Worm (Caenorhabditis elegans) whole organism, L1 larva: Measurements from ENCODE around the gene hsp-60.

ENCODE experiments used
- C04F5.9 ChIP-seq: sonication (generic microtip); optimal IDR thresholded peaks from 2 replicates; lab custom pipeline; 2016; ENCODE audit warnings: missing genetic modification characterization, missing compliant biosample characterization
- C16A3.4 ChIP-seq: fragments of 150-350 bp; optimal IDR thresholded peaks from 2 replicates; lab custom pipeline; 2014; ENCODE audit warnings: missing biosample characterization, missing genetic modification characterization
- Y116A8C.19 ChIP-seq: sonication (generic microtip); optimal IDR thresholded peaks from 2 replicates; lab custom pipeline; 2016; ENCODE audit warnings: missing compliant biosample characterization, missing genetic modification characterization, borderline replicate concordance
- aha-1 ChIP-seq: fragments of 150-350 bp; optimal IDR thresholded peaks from 2 replicates; lab custom pipeline; 2014; ENCODE audit warnings: missing biosample characterization, missing genetic modification characterization
- alr-1 ChIP-seq: fragments of 200-800 bp; sonication (Bioruptor generic); optimal IDR thresholded peaks from 2 replicates; lab custom pipeline; 2018; ENCODE audit warnings: borderline replicate concordance, mild to moderate bottlenecking, missing genetic modification characterization, missing compliant biosample characterization
- ama-1 ChIP-seq: fragments of 150-350 bp; optimal IDR thresholded peaks from 2 replicates; lab custom pipeline; 2014
- blmp-1 ChIP-seq: fragments of 150-350 bp; optimal IDR thresholded peaks from 2 replicates; lab custom pipeline; 2014; ENCODE audit warnings: missing biosample characterization, missing genetic modification characterization
- ceh-8 ChIP-seq: fragments of 200-800 bp; sonication (Bioruptor generic); optimal IDR thresholded peaks from 2 replicates; lab custom pipeline; 2018; ENCODE audit warnings: mild to moderate bottlenecking, missing genetic modification characterization, moderate library complexity, missing compliant biosample characterization
- ceh-88 ChIP-seq: fragments of 200-800 bp; sonication (Bioruptor generic); IDR thresholded peaks from 2 replicates; pipeline ENCODE4 v1.3.6; 2022; ENCODE audit warnings: missing genetic modification characterization, missing compliant biosample characterization
- ceh-90 ChIP-seq: sonication (generic microtip); optimal IDR thresholded peaks from 2 replicates; lab custom pipeline; 2016; ENCODE audit warnings: missing genetic modification characterization, missing compliant biosample characterization
- dsc-1 ChIP-seq: sonication (generic microtip); optimal IDR thresholded peaks from 2 replicates; lab custom pipeline; 2016; ENCODE audit warnings: mild to moderate bottlenecking, missing genetic modification characterization, missing compliant biosample characterization
- efl-1 ChIP-seq, 4 experiments: fragments of 150-350 bp; optimal IDR thresholded peaks in 3 of 4; peaks in 1 of 4; 1 replicate in 1 of 4; 2 replicates in 3 of 4; lab custom pipeline; 2014; ENCODE audit warnings: missing biosample characterization in 2 of 4, missing genetic modification characterization in 2 of 4, missing genetic modification reagents in 2 of 4
- elt-2 ChIP-seq: sonication (generic microtip); optimal IDR thresholded peaks from 2 replicates; lab custom pipeline; 2016; ENCODE audit warnings: missing genetic modification characterization, mild to moderate bottlenecking, inconsistent platforms, missing compliant biosample characterization, missing genetic modification reagents
- elt-3 ChIP-seq, 6 experiments: fragments of 150-350 bp in 1 of 6; sonication (generic microtip); optimal IDR thresholded peaks; 2 replicates each; lab custom pipeline; 2017 to 2018; ENCODE audit warnings: missing biosample characterization in 6 of 6, missing genetic modification characterization in 6 of 6, inconsistent platforms in 1 of 6
- ets-5 ChIP-seq: fragments of 200-800 bp; sonication (Bioruptor generic); IDR thresholded peaks from 2 replicates; pipeline ENCODE4 v1.3.6; 2022; ENCODE audit warnings: missing genetic modification characterization, missing compliant biosample characterization
- fkh-8 ChIP-seq: sonication (generic microtip); optimal IDR thresholded peaks from 2 replicates; lab custom pipeline; 2016; ENCODE audit warnings: mild to moderate bottlenecking, missing genetic modification characterization, missing compliant biosample characterization
- hlh-17 ChIP-seq: fragments of 200-800 bp; sonication (Bioruptor generic); optimal IDR thresholded peaks from 2 replicates; lab custom pipeline; 2018; ENCODE audit warnings: missing genetic modification characterization, mild to moderate bottlenecking, missing compliant biosample characterization, moderate library complexity, borderline replicate concordance
- hpl-2 ChIP-seq: fragments of 150-350 bp; optimal IDR thresholded peaks from 2 replicates; lab custom pipeline; 2014; ENCODE audit warnings: missing biosample characterization, missing genetic modification reagents, missing genetic modification characterization
- lin-14 ChIP-seq: fragments of 200-800 bp; sonication (Bioruptor generic); optimal IDR thresholded peaks from 2 replicates; lab custom pipeline; 2018; ENCODE audit warnings: mild to moderate bottlenecking, missing genetic modification characterization, moderate library complexity, missing compliant biosample characterization
- lir-3 ChIP-seq: sonication (generic microtip); optimal IDR thresholded peaks from 2 replicates; lab custom pipeline; 2016; ENCODE audit warnings: mild to moderate bottlenecking, missing genetic modification characterization, moderate library complexity, missing compliant biosample characterization; ENCODE audit not compliant: poor library complexity
- lsy-2 ChIP-seq, 2 experiments: fragments of 150-350 bp; optimal IDR thresholded peaks; 2 replicates each; lab custom pipeline; 2014; ENCODE audit warnings: missing biosample characterization in 2 of 2, missing genetic modification characterization in 2 of 2
- mab-9 ChIP-seq: fragments of 200-800 bp; sonication (Bioruptor generic); IDR thresholded peaks from 2 replicates; pipeline ENCODE4 v1.3.6; 2022; ENCODE audit warnings: missing genetic modification reagents, missing genetic modification characterization, missing compliant biosample characterization
- mep-1 ChIP-seq: fragments of 150-350 bp; optimal IDR thresholded peaks from 2 replicates; lab custom pipeline; 2014; ENCODE audit warnings: missing biosample characterization, missing genetic modification characterization
- nhr-11 ChIP-seq: fragments of 150-350 bp; optimal IDR thresholded peaks from 2 replicates; lab custom pipeline; 2014; ENCODE audit warnings: missing biosample characterization, missing genetic modification characterization
- nhr-77 ChIP-seq: fragments of 150-350 bp; optimal IDR thresholded peaks from 2 replicates; lab custom pipeline; 2014; ENCODE audit warnings: missing biosample characterization, missing genetic modification characterization
- nhr-84 ChIP-seq: sonication (generic microtip); optimal IDR thresholded peaks from 2 replicates; lab custom pipeline; 2017; ENCODE audit warnings: missing biosample characterization, missing genetic modification characterization
- nhr-90 ChIP-seq: sonication (generic microtip); optimal IDR thresholded peaks from 2 replicates; lab custom pipeline; 2016; ENCODE audit warnings: mild to moderate bottlenecking, missing genetic modification characterization, missing compliant biosample characterization; ENCODE audit not compliant: poor library complexity
- pag-3 ChIP-seq: sonication (generic microtip); optimal IDR thresholded peaks from 2 replicates; lab custom pipeline; 2017; ENCODE audit warnings: missing genetic modification characterization, mild to moderate bottlenecking, missing compliant biosample characterization, antibody characterized with exemption, borderline replicate concordance; ENCODE audit not compliant: insufficient read depth
- pax-3 ChIP-seq: fragments of 200-800 bp; sonication (Bioruptor generic); optimal IDR thresholded peaks from 2 replicates; lab custom pipeline; 2018; ENCODE audit warnings: mild to moderate bottlenecking, missing genetic modification characterization, moderate library complexity, missing compliant biosample characterization
- rnt-1 ChIP-seq: sonication (generic microtip); optimal IDR thresholded peaks from 2 replicates; lab custom pipeline; 2016; ENCODE audit warnings: mild to moderate bottlenecking, missing genetic modification characterization, moderate library complexity, missing compliant biosample characterization
- skn-1 ChIP-seq: fragments of 150-350 bp; optimal IDR thresholded peaks from 2 replicates; lab custom pipeline; 2014; ENCODE audit warnings: missing biosample characterization, missing genetic modification characterization
- snpc-4 ChIP-seq: fragments of 150-350 bp; optimal IDR thresholded peaks from 2 replicates; lab custom pipeline; 2014; ENCODE audit warnings: missing biosample characterization, missing genetic modification characterization
- sox-4 ChIP-seq: sonication (generic microtip); optimal IDR thresholded peaks from 2 replicates; lab custom pipeline; 2016; ENCODE audit warnings: missing genetic modification characterization, missing compliant biosample characterization
- sptf-1 ChIP-seq: fragments of 150-350 bp; optimal IDR thresholded peaks from 2 replicates; lab custom pipeline; 2014; ENCODE audit warnings: missing biosample characterization, missing genetic modification characterization
- sup-37 ChIP-seq: fragments of 200-800 bp; sonication (Bioruptor generic); optimal IDR thresholded peaks from 2 replicates; lab custom pipeline; 2018; ENCODE audit warnings: mild to moderate bottlenecking, missing genetic modification characterization, missing compliant biosample characterization
- tlp-1 ChIP-seq: fragments of 150-350 bp; optimal IDR thresholded peaks from 2 replicates; lab custom pipeline; 2014; ENCODE audit warnings: missing biosample characterization, missing genetic modification characterization
- unc-130 ChIP-seq: fragments of 150-350 bp; optimal IDR thresholded peaks from 2 replicates; lab custom pipeline; 2017; ENCODE audit warnings: missing biosample characterization, missing genetic modification characterization, inconsistent platforms
- unc-86 ChIP-seq: sonication (generic microtip); optimal IDR thresholded peaks from 2 replicates; lab custom pipeline; 2016; ENCODE audit warnings: missing genetic modification characterization, missing compliant biosample characterization
- vab-15 ChIP-seq: sonication (generic microtip); optimal IDR thresholded peaks from 2 replicates; lab custom pipeline; 2017; ENCODE audit warnings: missing genotype, mild to moderate bottlenecking, missing genetic modification characterization, missing compliant biosample characterization
- xbp-1 ChIP-seq: sonication (generic microtip); optimal IDR thresholded peaks from 2 replicates; lab custom pipeline; 2016; ENCODE audit warnings: missing genetic modification characterization, missing compliant biosample characterization
- ztf-11 ChIP-seq, 2 experiments: sonication (generic microtip); optimal IDR thresholded peaks; 2 replicates each; lab custom pipeline; 2016 to 2017; ENCODE audit warnings: missing genetic modification characterization in 2 of 2, missing biosample characterization in 1 of 2, missing compliant biosample characterization in 1 of 2

hsp-60 gene

ce11 chrIII:1604514-1604976 is 15.0 kb upstream of the hsp-60 start, which contains the start of gene Y22D7AL.6 (continued):
- peak; percentile 11 for TF ChIP-seq elt-2 (tag; lab: Kevin White, UChicago)
- no peak for TF ChIP-seq hpl-2 (GFP tag; lab: Kevin White, UChicago)
- no peak for TF ChIP-seq nhr-11 (tag; lab: Kevin White, UChicago)
- peak; percentile 36 for TF ChIP-seq xbp-1 (tag; lab: Kevin White, UChicago)
- TF ChIP-seq fkh-8 (tag; lab: Kevin White, UChicago), result peak; percentile 13
- TF ChIP-seq sptf-1 (tag; lab: Kevin White, UChicago), result no peak
- no peak for TF ChIP-seq pag-3 (tag; lab: Kevin White, UChicago)
- no peak for TF ChIP-seq sup-37 (GFP tag; lab: Kevin White, UChicago)
- TF ChIP-seq unc-130 (tag; lab: Kevin White, UChicago), result no peak
- no peak for TF ChIP-seq ets-5 (GFP tag; lab: Robert Waterston, UW)
- no peak for TF ChIP-seq ceh-8 (GFP tag; lab: Kevin White, UChicago)
- TF ChIP-seq ama-1 (lab: Kevin White, UChicago), result no peak
- no peak for TF ChIP-seq Y116A8C.19 (tag; lab: Kevin White, UChicago)
- TF ChIP-seq skn-1 (tag; lab: Kevin White, UChicago), result peak; percentile 21
- TF ChIP-seq aha-1 (tag; lab: Kevin White, UChicago), result no peak
- TF ChIP-seq lsy-2 (tag; optimal IDR thresholded peaks at IDR 0.05; lab: Kevin White, UChicago), result peak; percentile 25 to 51
- no peak for TF ChIP-seq C04F5.9 (tag; lab: Kevin White, UChicago)
- TF ChIP-seq lir-3, result no peak
- peak; percentile 86 for TF ChIP-seq blmp-1 (tag; lab: Kevin White, UChicago)
- no peak for TF ChIP-seq ceh-88
- TF ChIP-seq nhr-77, result no peak
- TF ChIP-seq ceh-90 (tag; lab: Kevin White, UChicago), result no peak
- TF ChIP-seq ztf-11 (tag; optimal IDR thresholded peaks at IDR 0.05; lab: Kevin White, UChicago), result peak in 1 of 2 experiments; percentile 14
- TF ChIP-seq nhr-84, result no peak
- TF ChIP-seq mep-1 (tag; lab: Kevin White, UChicago), result no peak
- TF ChIP-seq vab-15 (tag; lab: Kevin White, UChicago), result no peak
- no peak for TF ChIP-seq snpc-4 (tag; lab: Kevin White, UChicago)
- no peak for TF ChIP-seq unc-86 (tag; lab: Kevin White, UChicago)
- 0 out of 2 replicates have a peak, but pooled peaks have one; percentile 15 for TF ChIP-seq mab-9 (GFP tag; lab: Robert Waterston, UW)
- TF ChIP-seq rnt-1 (tag; lab: Kevin White, UChicago), result peak; percentile 26
- peak; percentile 46 for TF ChIP-seq nhr-90 (tag; lab: Kevin White, UChicago)
- TF ChIP-seq tlp-1 (tag; lab: Kevin White, UChicago), result no peak
- no peak for TF ChIP-seq alr-1 (tag; lab: Kevin White, UChicago)
- TF ChIP-seq elt-3 (tag; optimal IDR thresholded peaks at IDR 0.05; lab: Kevin White, UChicago), result no peak
- no peak for TF ChIP-seq sox-4 (tag; lab: Kevin White, UChicago)
- TF ChIP-seq pax-3 (tag; lab: Kevin White, UChicago), result no peak

- no peak for TF ChIP-seq lin-14 (GFP tag; lab: Kevin White, UChicago)
- no peak for TF ChIP-seq efl-1 (optimal IDR thresholded peaks at IDR 0.05; lab: Kevin White, UChicago)
- TF ChIP-seq efl-1 (GFP tag; optimal IDR thresholded peaks at IDR 0.05 in 1 of 2; lab: Kevin White, UChicago), result peak in 1 of 2 experiments; percentile 9
- TF ChIP-seq, all 84 proteins: peak for 1
Observed at ce11 chrIII:1607659-1608058, 11.9 kb upstream of the hsp-60 start.

ce11 chrIII:1610938-1611337 is 8.6 kb upstream of the hsp-60 start:
- TF ChIP-seq hlh-17 (GFP tag; lab: Kevin White, UChicago), result no peak
- no peak for TF ChIP-seq C16A3.4 (tag; lab: Kevin White, UChicago)
- TF ChIP-seq ceh-90 (tag; lab: Kevin White, UChicago), result no peak
- no peak for TF ChIP-seq mep-1 (tag; lab: Kevin White, UChicago)
- TF ChIP-seq dsc-1 (tag; lab: Kevin White, UChicago), result no peak
- TF ChIP-seq, all 84 proteins: peak for 0
